Worm (Caenorhabditis elegans) whole organism, young adult: Measurements from ENCODE around the gene cysl-1.

Experiments used
- atf-7 ChIP-seq: sonication (generic microtip); optimal IDR thresholded peaks from 2 replicates; lab custom pipeline; 2017; ENCODE audit warnings: mild to moderate bottlenecking, missing genetic modification characterization, missing compliant biosample characterization
- ekl-4 ChIP-seq: fragments of 200-800 bp; sonication (Bioruptor generic); IDR thresholded peaks from 2 replicates; pipeline ENCODE4 v1.3.6; 2022; ENCODE audit warnings: missing genetic modification reagents, missing genetic modification characterization, missing compliant biosample characterization
- hmg-1.2 ChIP-seq: fragments of 200-800 bp; sonication (Bioruptor generic); IDR thresholded peaks from 2 replicates; pipeline ENCODE4 v1.3.6; 2022; ENCODE audit warnings: missing genetic modification reagents, missing genetic modification characterization, missing compliant biosample characterization
- let-526 ChIP-seq: fragments of 200-800 bp; sonication (Bioruptor generic); IDR thresholded peaks from 2 replicates; pipeline ENCODE4 v1.3.6; 2022; ENCODE audit warnings: missing genetic modification reagents, missing genetic modification characterization, missing compliant biosample characterization
- mes-4 ChIP-seq: sonication (generic microtip); optimal IDR thresholded peaks from 2 replicates; lab custom pipeline; 2016; ENCODE audit warnings: missing genotype, missing genetic modification characterization, missing compliant biosample characterization
- snpc-1.3 ChIP-seq: sonication (generic microtip); optimal IDR thresholded peaks from 2 replicates; lab custom pipeline; 2017; ENCODE audit warnings: missing genetic modification characterization, mild to moderate bottlenecking, missing compliant biosample characterization, antibody characterized with exemption, moderate library complexity, missing genotype, missing genetic modification reagents; ENCODE audit not compliant: insufficient read depth
- snpc-3.4 ChIP-seq: sonication (generic microtip); optimal IDR thresholded peaks from 2 replicates; lab custom pipeline; 2017; ENCODE audit warnings: missing genetic modification characterization, mild to moderate bottlenecking, missing compliant biosample characterization, antibody characterized with exemption, moderate library complexity, missing genotype, missing genetic modification reagents
- unc-62 ChIP-seq: fragments of 150-350 bp; optimal IDR thresholded peaks from 2 replicates; lab custom pipeline; 2014; ENCODE audit warnings: missing biosample characterization, missing genetic modification reagents, missing genetic modification characterization

- no peak for TF ChIP-seq snpc-3.4
- no peak for TF ChIP-seq mes-4
- TF ChIP-seq snpc-1.3: no peak
- TF ChIP-seq let-526 (GFP tag; lab: Robert Waterston, UW): no peak
- TF ChIP-seq ekl-4 (GFP tag; lab: Robert Waterston, UW): no peak
- no peak for TF ChIP-seq atf-7 (tag; lab: Kevin White, UChicago)
- TF ChIP-seq unc-62 (GFP tag; lab: Kevin White, UChicago): no peak
- no peak for TF ChIP-seq hmg-1.2 (GFP tag; lab: Robert Waterston, UW)
These were observed 34.6 kb upstream of the cysl-1 start for ce11 chrX:9988884-9989283.
